Worm (Caenorhabditis elegans): ENCODE measurements around the gene madf-8.

Gene madf-8

DNA sequence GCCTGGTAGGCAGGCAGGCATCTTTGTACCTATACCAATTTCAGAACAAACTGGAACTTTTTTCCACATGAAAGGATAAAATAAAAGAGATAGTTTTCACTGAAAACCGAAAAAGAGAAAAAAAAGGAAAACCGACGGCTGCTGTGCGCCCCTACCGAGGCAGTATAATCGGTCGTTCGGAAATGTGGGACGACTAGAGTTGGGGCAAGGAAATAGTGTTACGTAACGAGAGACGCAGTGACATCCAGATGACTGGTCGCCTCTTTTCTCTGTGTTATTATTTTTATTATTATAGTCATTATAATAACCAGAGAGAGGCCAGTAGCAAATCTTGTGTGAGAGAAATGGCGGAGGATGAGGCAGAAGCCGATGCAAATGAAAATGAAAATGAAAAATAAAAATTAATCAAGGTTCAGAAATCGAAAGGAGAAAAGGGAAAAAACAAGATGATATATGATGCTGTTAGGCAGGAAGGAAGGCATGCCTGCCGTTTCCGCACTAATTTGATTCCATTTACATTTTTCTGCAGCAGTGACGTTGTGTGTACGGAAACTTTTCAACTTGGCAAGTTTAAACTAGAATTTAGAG, 30.8 kb upstream of the madf-8 start:
- no peak for TF ChIP-seq F13C5.2 (tag; optimal IDR thresholded peaks at IDR 0.05)

DNA sequence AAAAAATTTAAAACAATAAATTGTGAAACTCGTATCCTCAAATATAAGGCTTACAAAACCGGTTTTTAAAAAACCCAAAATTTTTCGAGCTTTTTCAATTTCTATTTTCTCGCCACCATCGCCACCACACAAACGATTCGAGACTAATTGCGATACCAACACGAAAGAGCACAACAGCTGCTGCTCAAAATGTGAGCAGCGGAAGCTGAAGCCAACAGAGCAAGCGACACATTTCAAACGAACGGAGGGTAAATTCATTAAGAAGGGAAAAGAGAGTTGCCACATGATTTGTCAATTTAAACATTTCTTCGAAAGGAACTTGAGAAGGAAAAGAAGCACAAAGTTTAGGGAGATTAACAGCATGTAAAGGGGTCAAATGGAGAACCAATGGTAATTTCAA, 28.5 kb upstream of the madf-8 start:
- TF ChIP-seq F13C5.2 (tag; optimal IDR thresholded peaks at IDR 0.05) (no peak), aly-1 (tag; optimal IDR thresholded peaks at IDR 0.05) (no peak), hnd-1 (tag; optimal IDR thresholded peaks at IDR 0.05) (no peak), hmg-4 (GFP tag; optimal IDR thresholded peaks at IDR 0.05) (no peak), tbx-37 (GFP tag; conservative IDR thresholded peaks at IDR 0.05) (no peak), pes-1 (GFP tag; IDR thresholded peaks at IDR 0.05) (no peak), tbx-11 (GFP tag; IDR thresholded peaks at IDR 0.05) (no peak), ama-1 (optimal IDR thresholded peaks at IDR 0.05) (no peak), tra-4 (tag; optimal IDR thresholded peaks at IDR 0.05) (no peak), ets-7 (tag; optimal IDR thresholded peaks at IDR 0.05) (no peak), sea-1 (GFP tag; conservative IDR thresholded peaks at IDR 0.05) (no peak), hmbx-1 (tag; optimal IDR thresholded peaks at IDR 0.05) (no peak), ceh-13 (GFP tag; optimal IDR thresholded peaks at IDR 0.05) (no peak)

DNA sequence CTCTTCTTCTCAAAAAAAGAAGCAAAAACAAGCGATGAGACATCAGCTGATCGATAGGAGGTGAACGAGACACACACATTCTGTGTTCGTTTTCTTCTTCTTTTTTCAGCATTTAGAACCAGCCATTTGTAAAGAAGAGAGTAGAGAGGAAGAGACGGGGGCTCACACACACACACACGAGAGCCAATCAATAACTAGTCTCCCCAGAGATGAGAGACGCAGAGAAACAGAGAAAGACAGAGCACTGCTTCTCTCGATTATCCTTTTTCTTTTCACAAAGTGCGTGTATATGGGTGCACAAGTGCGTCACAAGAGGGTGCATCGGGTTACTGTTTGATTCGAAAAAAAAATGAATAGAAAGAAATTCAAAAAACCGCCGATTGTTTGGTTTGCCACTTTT, 26.7 kb upstream of the madf-8 start:
- peak; percentile 29 for TF ChIP-seq hmg-4 (GFP tag; optimal IDR thresholded peaks at IDR 0.05)
- 0 out of 2 replicates have a peak, but pooled peaks have one; percentile 12 for TF ChIP-seq flt-1 (GFP tag; IDR thresholded peaks at IDR 0.05)
- TF ChIP-seq F13C5.2 (tag; optimal IDR thresholded peaks at IDR 0.05) = no peak
- no peak for TF ChIP-seq tbx-11 (GFP tag; IDR thresholded peaks at IDR 0.05)
- no peak for TF ChIP-seq tra-4 (tag; optimal IDR thresholded peaks at IDR 0.05)
- no peak for TF ChIP-seq hmbx-1 (tag; optimal IDR thresholded peaks at IDR 0.05)
- TF ChIP-seq tbx-37 (GFP tag; conservative IDR thresholded peaks at IDR 0.05) = no peak
- TF ChIP-seq ama-1 (optimal IDR thresholded peaks at IDR 0.05) = no peak
- TF ChIP-seq B0310.2 (tag; optimal IDR thresholded peaks at IDR 0.05) = no peak
- no peak for TF ChIP-seq ceh-13 (GFP tag; optimal IDR thresholded peaks at IDR 0.05)
- TF ChIP-seq aly-1 (tag; optimal IDR thresholded peaks at IDR 0.05) = no peak
- no peak for TF ChIP-seq ets-7 (tag; optimal IDR thresholded peaks at IDR 0.05)
- no peak for TF ChIP-seq hnd-1 (tag; optimal IDR thresholded peaks at IDR 0.05)

DNA sequence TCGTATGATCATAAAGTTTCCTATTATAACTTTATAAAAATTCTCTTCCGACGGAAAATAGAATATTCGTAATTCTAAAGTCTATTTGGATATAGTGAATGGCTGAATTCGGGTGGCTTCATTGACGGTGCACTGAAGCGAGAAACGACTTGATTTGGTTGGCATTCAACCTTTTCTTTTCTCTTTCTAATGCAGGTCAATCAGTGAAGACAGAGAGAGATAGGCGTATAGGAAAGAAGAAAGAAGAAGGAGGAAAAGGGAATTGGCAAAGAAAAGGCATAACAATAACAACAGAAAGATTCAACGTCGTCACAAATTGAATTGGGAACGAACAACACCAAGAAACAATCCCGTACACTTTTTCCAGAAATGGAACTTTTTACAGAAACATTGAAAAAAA, 24.8 kb upstream of the madf-8 start:
- no peak for TF ChIP-seq tbx-11 (GFP tag; IDR thresholded peaks at IDR 0.05)
- no peak for TF ChIP-seq ama-1 (optimal IDR thresholded peaks at IDR 0.05)
- TF ChIP-seq F13C5.2 (tag; optimal IDR thresholded peaks at IDR 0.05) = no peak
- TF ChIP-seq sea-1 (GFP tag; conservative IDR thresholded peaks at IDR 0.05) = no peak
- TF ChIP-seq pes-1 (GFP tag; IDR thresholded peaks at IDR 0.05) = no peak

DNA sequence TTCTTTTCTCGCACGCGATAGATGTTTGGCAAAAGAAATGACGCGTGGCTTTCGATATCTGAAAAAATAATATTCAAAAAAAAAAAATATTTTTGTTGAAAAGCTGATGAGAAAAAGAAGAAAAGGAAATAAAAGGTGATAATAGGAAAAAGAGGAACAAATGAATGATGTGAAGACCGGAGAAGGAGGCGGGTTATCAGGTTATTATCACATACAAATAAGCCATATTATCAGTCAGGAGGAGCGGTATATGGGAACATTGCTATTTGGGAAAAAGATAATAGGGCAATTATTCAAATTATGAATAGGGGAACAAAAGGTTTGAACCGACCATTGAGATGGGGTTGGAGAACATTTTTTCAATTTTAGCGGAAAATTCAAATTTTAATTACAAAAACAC, 23.5 kb upstream of the madf-8 start:
- TF ChIP-seq ama-1 (optimal IDR thresholded peaks at IDR 0.05) (no peak), tbx-11 (GFP tag; IDR thresholded peaks at IDR 0.05) (no peak), ceh-13 (GFP tag; optimal IDR thresholded peaks at IDR 0.05) (no peak), ceh-36 (tag; optimal IDR thresholded peaks at IDR 0.05) (no peak)

DNA sequence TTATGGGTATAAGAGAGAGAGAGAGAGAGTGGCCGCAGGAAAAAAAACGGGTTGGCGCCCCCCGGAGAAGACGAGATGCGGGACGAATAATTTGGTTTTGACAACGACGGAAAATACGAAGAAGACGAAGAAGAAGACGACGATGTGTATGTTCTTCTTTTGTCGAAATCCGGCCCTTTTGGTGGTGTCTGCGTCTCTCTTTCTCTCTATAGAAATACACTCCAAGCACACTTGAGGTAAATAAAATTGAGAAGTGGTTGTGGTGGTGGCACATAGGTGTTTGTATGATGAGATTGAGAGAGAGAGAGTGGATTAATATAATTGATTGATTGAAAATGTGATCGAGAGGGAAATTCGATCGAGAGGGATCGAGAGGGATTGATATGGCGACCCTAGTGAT, 22.2 kb upstream of the madf-8 start:
- no peak for TF ChIP-seq ets-7 (tag; optimal IDR thresholded peaks at IDR 0.05)
- no peak for TF ChIP-seq flt-1 (GFP tag; IDR thresholded peaks at IDR 0.05)
- no peak for TF ChIP-seq ceh-13 (GFP tag; optimal IDR thresholded peaks at IDR 0.05)
- no peak for TF ChIP-seq B0310.2 (tag; optimal IDR thresholded peaks at IDR 0.05)
- TF ChIP-seq tbx-11 (GFP tag; IDR thresholded peaks at IDR 0.05) = no peak
- TF ChIP-seq ceh-36 (tag; optimal IDR thresholded peaks at IDR 0.05) = no peak
- no peak for TF ChIP-seq aly-1 (tag; optimal IDR thresholded peaks at IDR 0.05)
- TF ChIP-seq pes-1 (GFP tag; IDR thresholded peaks at IDR 0.05) = no peak
- TF ChIP-seq scrt-1 (GFP tag; IDR thresholded peaks at IDR 0.05) = no peak
- no peak for TF ChIP-seq F13C5.2 (tag; optimal IDR thresholded peaks at IDR 0.05)
- no peak for TF ChIP-seq tbx-37 (GFP tag; conservative IDR thresholded peaks at IDR 0.05)
- TF ChIP-seq tra-4 (tag; optimal IDR thresholded peaks at IDR 0.05) = no peak
- no peak for TF ChIP-seq hmg-4 (GFP tag; optimal IDR thresholded peaks at IDR 0.05)
- TF ChIP-seq sea-1 (GFP tag; conservative IDR thresholded peaks at IDR 0.05) = no peak
- TF ChIP-seq hnd-1 (tag; optimal IDR thresholded peaks at IDR 0.05) = no peak
- TF ChIP-seq ama-1 (optimal IDR thresholded peaks at IDR 0.05) = no peak
- TF ChIP-seq hmbx-1 (tag; optimal IDR thresholded peaks at IDR 0.05) = no peak

DNA sequence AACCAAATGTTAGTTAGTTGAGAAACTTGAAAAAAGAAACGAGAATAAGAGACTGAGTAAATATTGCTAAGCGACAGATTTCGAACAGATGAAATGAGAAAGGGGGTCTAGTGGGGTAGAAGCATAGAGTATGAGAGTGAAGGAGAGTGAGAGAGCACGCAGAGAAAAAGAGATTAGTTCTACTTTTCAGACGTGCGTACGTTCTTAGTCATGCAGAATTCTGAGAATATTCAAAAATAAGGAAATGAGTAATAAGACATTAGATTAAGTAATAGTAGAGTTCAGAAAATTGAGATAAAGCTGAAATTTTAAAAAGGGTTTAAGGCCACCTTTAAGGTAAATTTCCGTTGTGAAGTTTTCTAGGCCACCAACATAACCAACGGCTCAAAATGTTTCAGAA, 20.4 kb upstream of the madf-8 start:
- TF ChIP-seq F13C5.2 (tag; optimal IDR thresholded peaks at IDR 0.05) (no peak), B0310.2 (tag; optimal IDR thresholded peaks at IDR 0.05) (peak; percentile 7)

DNA sequence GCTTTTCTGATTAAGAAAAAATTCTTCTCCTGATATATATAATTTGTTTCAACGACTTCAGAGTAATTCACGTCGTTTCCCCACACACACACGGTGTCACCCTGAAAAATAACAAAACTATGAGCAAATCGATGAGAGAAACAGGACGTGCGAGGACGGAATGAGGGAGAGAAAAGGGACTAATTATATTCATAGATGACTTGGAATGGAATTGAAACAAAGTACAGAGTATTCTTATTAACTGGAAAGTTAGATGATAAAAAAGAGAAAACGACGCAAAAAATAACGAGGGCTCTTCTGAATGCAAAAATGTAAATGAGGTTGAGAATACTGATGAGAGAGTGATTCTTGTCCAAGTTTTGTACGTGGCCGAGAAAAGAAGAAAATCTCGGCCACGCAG, 19.7 kb upstream of the madf-8 start, which contains the start of gene C46F11.6:
TSS of gene C46F11.6 (minus strand) at position 101 of the 400 bp plus-strand sequence.
- TF ChIP-seq hmbx-1 (tag; optimal IDR thresholded peaks at IDR 0.05) (no peak), tra-4 (tag; optimal IDR thresholded peaks at IDR 0.05) (no peak), pes-1 (GFP tag; IDR thresholded peaks at IDR 0.05) (no peak), hnd-1 (tag; optimal IDR thresholded peaks at IDR 0.05) (no peak), tbx-11 (GFP tag; IDR thresholded peaks at IDR 0.05) (no peak), ets-7 (tag; optimal IDR thresholded peaks at IDR 0.05) (no peak), flt-1 (GFP tag; IDR thresholded peaks at IDR 0.05) (no peak), ceh-13 (GFP tag; optimal IDR thresholded peaks at IDR 0.05) (no peak), aly-1 (tag; optimal IDR thresholded peaks at IDR 0.05) (no peak), sea-1 (GFP tag; conservative IDR thresholded peaks at IDR 0.05) (no peak), B0310.2 (tag; optimal IDR thresholded peaks at IDR 0.05) (no peak), hmg-4 (GFP tag; optimal IDR thresholded peaks at IDR 0.05) (no peak), scrt-1 (GFP tag; IDR thresholded peaks at IDR 0.05) (no peak)
